Worm (Caenorhabditis elegans) whole organism, L3 larva: ENCODE results near the gene F52E1.14.

ENCODE experiments used
- elt-3 ChIP-seq, 3 experiments: fragments of 150-350 bp in 1 of 3; sonication (generic microtip) in 2 of 3; optimal IDR thresholded peaks; 2 replicates in 2 of 3; 4 replicates in 1 of 3; lab custom pipeline; 2014 to 2017; ENCODE audit warnings: missing biosample characterization in 3 of 3, missing genetic modification characterization in 3 of 3
- eor-1 ChIP-seq, 2 experiments: fragments of 150-350 bp; optimal IDR thresholded peaks; 2 replicates each; lab custom pipeline; 2014 to 2018; ENCODE audit warnings: missing biosample characterization in 2 of 2, missing genetic modification characterization in 2 of 2

DNA sequence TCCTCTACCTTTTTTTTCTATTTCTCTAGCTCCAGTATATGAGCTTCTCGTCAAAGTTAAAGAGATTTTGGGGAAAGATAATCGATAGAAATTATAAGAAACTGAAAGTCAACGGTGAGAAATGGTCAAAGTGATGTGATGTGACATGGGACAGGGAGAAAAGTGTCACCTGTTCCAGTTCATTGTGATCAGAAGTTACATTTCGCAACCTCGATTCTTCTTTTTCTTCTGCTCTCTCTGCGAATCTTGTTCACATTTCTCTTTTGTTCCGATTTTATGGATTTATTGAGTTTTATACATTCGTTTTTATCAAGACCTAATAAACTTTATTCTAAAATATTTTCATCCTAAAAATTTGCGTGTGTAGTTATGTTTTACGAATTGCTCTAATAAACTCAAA, 48.1 kb upstream of the F52E1.14 start:
- TF ChIP-seq elt-3 (tag; optimal IDR thresholded peaks at IDR 0.05; lab: Kevin White, UChicago) (no peak), eor-1 (tag; optimal IDR thresholded peaks at IDR 0.05; lab: Kevin White, UChicago) (no peak)
